Fruit fly (Drosophila melanogaster) Kc167 (cell line): ENCODE results near the gene Rm62.

Experiments
- Myc ChIP-seq: fragments of >200 bp; optimal IDR thresholded peaks from 2 replicates; lab custom pipeline; 2017; ENCODE audit warnings: missing external identifiers
- Sin3A ChIP-seq: fragments of >200 bp; optimal IDR thresholded peaks from 2 replicates; lab custom pipeline; 2018; ENCODE audit warnings: missing external identifiers
- h ChIP-seq: fragments of >200 bp; optimal IDR thresholded peaks from 3 replicates; lab custom pipeline; 2018; ENCODE audit warnings: missing external identifiers
- insv ChIP-seq: fragments of >200 bp; optimal IDR thresholded peaks from 3 replicates; lab custom pipeline; 2018; ENCODE audit warnings: missing external identifiers
- psq ChIP-seq: fragments of >200 bp; optimal IDR thresholded peaks from 2 replicates; lab custom pipeline; 2017; ENCODE audit warnings: missing external identifiers
- ttk ChIP-seq: sonication (Bioruptor generic); optimal IDR thresholded peaks from 2 replicates; lab custom pipeline; 2017; ENCODE audit warnings: missing external identifiers

Gene Rm62

DNA sequence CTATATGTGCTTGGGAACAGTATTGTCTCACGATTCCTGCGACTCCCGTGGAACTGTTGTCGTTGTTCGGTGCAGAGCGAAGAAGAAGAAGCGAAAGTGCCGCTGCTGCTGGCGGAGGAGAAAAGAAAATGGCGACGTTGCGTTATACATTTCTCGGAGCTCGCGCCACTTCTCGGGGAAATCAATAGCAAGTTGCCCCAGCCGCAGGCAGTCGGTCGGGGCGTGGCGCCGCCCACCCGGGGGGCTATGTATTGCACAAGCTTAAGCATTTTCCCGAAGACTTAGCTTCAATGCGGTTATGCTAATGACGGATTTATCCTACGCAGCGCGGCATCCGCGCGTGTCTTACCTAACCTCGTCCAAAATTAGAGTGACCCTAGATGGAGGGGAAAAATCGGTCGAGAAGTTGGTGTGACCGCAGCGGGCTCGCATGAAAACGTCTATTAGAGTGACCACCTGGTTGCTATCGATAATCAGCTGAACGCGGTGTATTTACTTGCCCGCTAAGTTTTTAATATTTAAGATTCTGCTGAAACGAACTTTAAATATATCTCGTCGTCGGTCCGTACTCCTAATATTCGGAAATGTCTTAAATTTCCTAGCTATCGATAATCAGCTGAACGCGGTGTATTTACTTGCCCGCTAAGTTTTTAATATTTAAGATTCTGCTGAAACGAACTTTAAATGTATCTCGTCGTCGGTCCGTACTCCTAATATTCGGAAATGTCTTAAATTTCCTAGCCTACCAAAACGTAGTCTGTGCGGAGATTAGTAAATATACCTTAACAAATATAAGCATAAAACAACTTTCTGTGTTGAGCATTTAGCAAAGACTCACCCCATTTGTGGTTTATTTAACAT, at the start of gene Rm62:
Rm62 (minus strand) TSS at position 378 of the 861 bp plus-strand sequence.
- no peak for TF ChIP-seq insv (lab: Kevin White, UChicago)

DNA sequence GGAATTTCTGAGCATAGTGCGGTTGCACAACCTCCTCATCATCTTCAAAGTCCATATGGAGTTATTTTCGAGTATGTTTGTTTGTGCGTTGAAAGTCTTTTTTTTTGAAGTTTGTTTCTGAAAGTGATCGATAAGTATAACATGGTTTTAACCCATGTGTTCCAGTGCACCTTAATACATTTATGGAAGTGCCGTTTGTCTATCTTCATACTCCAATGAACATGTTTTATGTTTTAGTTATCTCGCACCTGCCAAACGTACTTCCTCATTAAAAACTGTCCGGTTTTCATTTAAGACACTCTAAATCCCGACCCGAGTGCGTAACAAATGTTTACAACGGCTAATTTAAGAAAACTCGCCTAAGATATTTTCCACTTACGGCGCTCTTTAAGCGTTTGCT, 49.1 kb upstream of the Rm62 start, which contains the start of gene CG15580:
CG15580 (minus strand) TSS at position 101 of the 400 bp plus-strand sequence.
- TF ChIP-seq Myc (lab: Kevin White, UChicago), result no peak

- no peak for TF ChIP-seq Myc (lab: Kevin White, UChicago)
- no peak for TF ChIP-seq insv (lab: Kevin White, UChicago)
- no peak for TF ChIP-seq h (lab: Kevin White, UChicago)
- TF ChIP-seq ttk (lab: Kevin White, UChicago), result no peak
- TF ChIP-seq psq (lab: Kevin White, UChicago), result no peak
- no peak for TF ChIP-seq Sin3A
Observed at dm6 chr3R:6038200-6038599, 29.8 kb upstream of the Rm62 start.

DNA sequence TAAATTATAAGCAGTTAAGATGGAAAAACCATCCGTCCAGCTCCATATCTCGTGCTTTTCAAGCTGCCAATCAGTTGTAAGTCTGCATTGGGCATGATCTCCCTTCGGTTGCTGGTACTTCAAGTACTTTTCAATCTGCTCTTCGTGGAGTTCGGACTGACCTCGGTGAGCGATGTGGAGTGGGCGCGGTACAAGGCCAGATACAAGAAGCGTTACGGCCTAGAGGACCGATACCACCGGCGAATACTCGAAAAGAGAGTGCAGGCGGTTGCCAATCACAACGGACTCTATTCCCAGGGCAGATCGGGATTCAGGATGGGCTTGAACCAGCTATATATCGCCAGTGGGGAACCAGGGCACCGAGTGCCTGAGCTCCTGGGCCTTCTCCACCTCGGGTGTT, 19.3 kb upstream of the Rm62 start:
- TF ChIP-seq Myc (lab: Kevin White, UChicago) (no peak), psq (lab: Kevin White, UChicago) (no peak), insv (lab: Kevin White, UChicago) (no peak), h (lab: Kevin White, UChicago) (no peak), Sin3A (no peak), ttk (lab: Kevin White, UChicago) (no peak)

DNA sequence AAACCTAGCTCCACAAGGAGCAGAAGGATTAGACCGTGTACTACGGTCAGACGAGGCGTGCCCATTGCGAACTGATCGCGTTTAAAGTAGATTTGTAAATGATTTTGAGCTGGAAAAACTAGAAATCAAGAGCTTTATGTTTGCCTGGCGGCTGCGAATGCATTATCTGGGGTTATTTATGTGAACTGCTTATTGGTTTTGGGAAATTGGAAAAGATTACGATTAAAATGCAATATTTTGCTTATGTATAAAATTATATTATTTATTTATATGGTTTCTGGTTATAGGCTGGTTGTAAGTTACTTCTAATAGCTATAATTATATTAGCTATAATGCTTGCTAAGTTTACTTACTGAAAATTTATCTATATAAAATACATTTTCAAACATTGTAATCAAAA, 18.8 kb upstream of the Rm62 start, which contains the start of gene CtsL3:
CtsL3 (minus strand) TSS at position 101 of the 400 bp plus-strand sequence.
- TF ChIP-seq insv (lab: Kevin White, UChicago) (no peak), Myc (lab: Kevin White, UChicago) (no peak), Sin3A (no peak), ttk (lab: Kevin White, UChicago) (no peak), psq (lab: Kevin White, UChicago) (no peak), h (lab: Kevin White, UChicago) (no peak)

DNA sequence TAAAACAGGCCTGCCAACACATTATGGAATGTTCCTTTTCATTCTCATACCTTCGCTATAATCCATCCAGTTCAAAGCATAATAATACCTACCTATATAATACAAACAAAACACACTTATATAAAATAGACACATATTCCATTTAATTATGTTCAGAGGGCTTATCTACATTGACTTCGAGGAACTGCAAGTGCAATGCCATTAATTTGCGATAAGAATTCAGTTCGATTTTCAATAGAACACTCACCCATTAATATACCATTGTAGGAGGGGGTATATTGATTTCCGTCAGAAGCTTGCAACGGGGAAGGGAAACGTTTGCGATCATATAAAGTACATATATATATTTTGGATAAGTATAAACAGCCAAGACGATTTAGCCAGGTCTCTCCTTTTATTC, 16.8 kb upstream of the Rm62 start:
- no peak for TF ChIP-seq Myc (lab: Kevin White, UChicago)
- no peak for TF ChIP-seq ttk (lab: Kevin White, UChicago)
- TF ChIP-seq Sin3A, result no peak
- TF ChIP-seq h (lab: Kevin White, UChicago), result no peak
- TF ChIP-seq insv (lab: Kevin White, UChicago), result no peak
- no peak for TF ChIP-seq psq (lab: Kevin White, UChicago)

dm6 chr3R:6011832-6012231, 3.5 kb upstream of the Rm62 start, which contains the start of gene CG10280:
CG10280 (minus strand) TSS chr3R:6011932.
- TF ChIP-seq insv (lab: Kevin White, UChicago) (no peak), psq (lab: Kevin White, UChicago) (no peak), Myc (lab: Kevin White, UChicago) (no peak), ttk (lab: Kevin White, UChicago) (no peak), h (lab: Kevin White, UChicago) (no peak), Sin3A (no peak)

DNA sequence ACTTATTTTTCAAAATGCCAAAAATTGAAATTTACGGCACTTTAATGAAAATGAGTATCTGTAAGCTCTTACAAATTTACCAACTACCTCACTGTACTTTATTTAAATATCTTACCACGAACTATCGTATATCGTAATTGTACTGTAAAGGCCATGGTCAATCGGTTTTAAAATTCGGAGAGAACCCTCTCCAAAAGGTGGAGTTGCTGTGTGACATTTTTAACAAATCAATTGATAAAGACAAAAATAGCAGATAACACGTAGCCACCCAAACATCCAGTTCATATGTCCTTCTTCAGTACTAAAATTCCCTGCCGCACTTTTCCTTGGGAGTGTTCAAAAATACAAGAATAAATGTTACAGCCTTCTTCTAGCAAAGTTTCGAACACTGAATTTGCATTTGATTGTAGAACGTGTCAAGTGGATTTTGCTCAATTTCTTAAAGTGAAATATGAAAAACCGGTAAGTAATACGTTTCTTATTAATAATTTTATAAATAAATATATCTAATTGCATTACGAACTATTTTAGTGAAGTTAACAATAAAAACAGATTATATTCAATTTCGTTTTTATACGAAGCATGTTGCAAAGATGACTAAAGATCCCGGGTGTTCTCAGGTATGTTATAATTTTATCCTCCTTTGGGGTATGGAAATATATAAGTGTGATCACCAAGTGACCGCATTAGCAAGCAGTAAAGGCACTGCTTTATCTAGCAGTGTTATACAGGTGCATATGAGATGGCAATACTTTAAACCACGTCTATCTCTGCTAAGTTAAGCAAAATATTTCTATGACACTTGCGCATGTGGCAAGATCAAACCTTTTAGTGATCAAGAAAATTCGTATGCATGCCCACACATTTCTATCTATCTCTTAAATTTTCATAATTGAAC, 1.4 kb upstream of the Rm62 start:
- no peak for TF ChIP-seq Myc (lab: Kevin White, UChicago)
- TF ChIP-seq Sin3A, result no peak
- no peak for TF ChIP-seq psq (lab: Kevin White, UChicago)
- no peak for TF ChIP-seq insv (lab: Kevin White, UChicago)
- TF ChIP-seq ttk (lab: Kevin White, UChicago), result no peak
- no peak for TF ChIP-seq h (lab: Kevin White, UChicago)

DNA sequence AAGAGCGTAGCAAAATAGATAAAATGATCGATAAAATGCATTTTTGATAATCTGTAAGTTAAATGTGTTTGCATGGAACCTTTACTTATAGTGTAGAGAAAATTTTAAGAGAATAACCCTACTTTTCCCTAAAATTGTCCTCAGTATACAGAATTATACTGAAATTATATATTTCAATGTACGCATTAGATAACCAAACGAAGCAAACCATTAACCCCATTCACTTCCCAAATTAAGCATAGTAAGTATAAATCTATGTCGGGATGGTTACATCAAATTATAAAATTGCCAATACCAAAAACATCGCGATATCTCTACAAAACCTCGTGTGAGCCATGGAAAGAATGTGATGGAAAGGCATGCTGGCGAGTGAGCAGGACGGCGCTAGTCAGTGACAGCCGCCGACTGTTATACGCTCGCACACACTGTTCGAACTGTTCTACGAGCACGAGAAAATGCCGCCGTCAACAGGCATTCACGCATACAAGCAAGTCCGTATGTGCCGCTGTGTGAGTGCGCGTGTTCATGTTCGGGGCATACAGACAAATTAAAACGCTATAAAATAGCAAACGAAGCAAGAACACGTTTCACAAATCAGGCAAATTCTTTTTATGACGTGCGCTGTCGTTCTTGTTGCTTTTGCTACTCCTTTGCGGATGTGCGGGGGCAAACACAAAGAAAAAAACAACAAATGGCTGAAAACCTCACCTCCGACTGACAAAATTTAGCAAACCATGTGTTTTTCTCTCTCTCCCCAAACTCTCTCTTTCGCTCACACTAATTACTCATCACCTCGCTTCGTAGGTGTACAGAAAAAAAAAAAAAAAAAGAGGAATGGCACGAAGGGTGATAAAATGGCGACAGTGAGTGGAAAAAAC, 1.0 kb downstream of the Rm62 start:
- no peak for TF ChIP-seq Sin3A
- TF ChIP-seq psq (lab: Kevin White, UChicago), result no peak
- TF ChIP-seq h (lab: Kevin White, UChicago), result no peak
- no peak for TF ChIP-seq ttk (lab: Kevin White, UChicago)
- TF ChIP-seq Myc (lab: Kevin White, UChicago), result no peak

DNA sequence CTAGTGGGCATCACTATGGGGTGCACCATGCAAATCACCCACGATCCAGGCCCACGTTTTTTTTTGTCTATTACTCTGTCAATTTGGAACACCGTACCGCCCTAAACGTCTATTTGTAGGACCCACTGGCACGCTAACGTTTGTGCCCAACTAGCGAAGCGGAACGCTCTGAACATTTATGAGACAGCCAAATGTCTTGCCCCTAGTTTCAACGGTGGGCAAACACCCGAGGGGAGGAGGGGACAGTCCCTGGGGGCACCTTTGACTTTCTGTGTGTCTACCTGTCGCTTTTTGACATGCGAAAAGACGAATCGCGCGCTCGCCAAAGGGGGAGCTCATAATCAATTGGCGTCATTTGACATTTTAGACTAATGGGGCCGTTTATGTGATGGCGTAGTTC, 1.8 kb downstream of the Rm62 start:
- TF ChIP-seq ttk (lab: Kevin White, UChicago) (no peak), Myc (lab: Kevin White, UChicago) (no peak), h (lab: Kevin White, UChicago) (no peak), insv (lab: Kevin White, UChicago) (no peak), psq (lab: Kevin White, UChicago) (no peak), Sin3A (no peak)

- TF ChIP-seq psq (lab: Kevin White, UChicago) (no peak), h (lab: Kevin White, UChicago) (no peak), Sin3A (no peak), insv (lab: Kevin White, UChicago) (no peak), Myc (lab: Kevin White, UChicago) (no peak), ttk (lab: Kevin White, UChicago) (no peak)
Observed at dm6 chr3R:5998831-5999230, 9.5 kb downstream of the Rm62 start.
